Worm (Caenorhabditis elegans): Measurements from ENCODE around the gene F18E9.4.
"Not testable (repeated sequence)": the region's sequence is repeated elsewhere in the genome, so short reads cannot be mapped to it uniquely, and the experiment has no call there.

- not testable (repeated sequence) for TF ChIP-seq ama-1 (optimal IDR thresholded peaks at IDR 0.05); tra-4 (tag; optimal IDR thresholded peaks at IDR 0.05); hmg-4 (GFP tag; optimal IDR thresholded peaks at IDR 0.05); B0310.2 (tag; optimal IDR thresholded peaks at IDR 0.05); tbx-37 (GFP tag; conservative IDR thresholded peaks at IDR 0.05); flt-1 (GFP tag; IDR thresholded peaks at IDR 0.05); scrt-1 (GFP tag; IDR thresholded peaks at IDR 0.05); ceh-13 (GFP tag; optimal IDR thresholded peaks at IDR 0.05); sea-1 (GFP tag; conservative IDR thresholded peaks at IDR 0.05); tbx-11 (GFP tag; IDR thresholded peaks at IDR 0.05); pes-1 (GFP tag; IDR thresholded peaks at IDR 0.05); hmbx-1 (tag; optimal IDR thresholded peaks at IDR 0.05)
These were observed 38.8 kb upstream of the F18E9.4 start, which contains the start of gene nspc-7 for ce11 chrX:8541562-8541961.
